Worm (Caenorhabditis elegans): ENCODE data around the gene H20E11.2.

The H20E11.2 gene

DNA sequence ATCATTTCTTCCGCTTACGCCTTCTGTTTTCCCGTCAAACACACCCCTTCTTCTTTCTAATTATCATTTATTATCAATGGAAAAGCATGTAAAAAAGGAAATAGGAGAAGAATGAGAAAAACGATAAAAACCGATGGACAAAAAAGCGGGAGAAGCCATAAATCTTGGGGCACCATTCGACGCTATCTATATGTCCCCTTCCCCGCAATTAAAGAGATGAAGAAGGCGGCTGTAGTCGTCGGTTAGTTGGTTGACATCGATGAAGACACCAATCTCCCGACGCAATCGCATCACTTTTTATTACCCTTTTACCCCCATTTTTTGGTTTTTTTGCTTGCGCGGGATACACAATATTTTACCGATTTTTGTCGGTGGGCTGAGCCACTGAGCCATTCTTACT, 6.0 kb downstream of the H20E11.2 start:
- TF ChIP-seq blmp-1 (tag; optimal IDR thresholded peaks at IDR 0.05) = peak; percentile 47
- peak in 1 of 6 experiments; percentile 14 for TF ChIP-seq elt-3 (tag; optimal IDR thresholded peaks at IDR 0.05)
- no peak for TF ChIP-seq fkh-8 (tag; optimal IDR thresholded peaks at IDR 0.05)
- no peak for TF ChIP-seq swsn-7 (tag; optimal IDR thresholded peaks at IDR 0.05)
- 0 out of 2 replicates have a peak, but pooled peaks have one; percentile 8 for TF ChIP-seq mab-9 (GFP tag; IDR thresholded peaks at IDR 0.05)

DNA sequence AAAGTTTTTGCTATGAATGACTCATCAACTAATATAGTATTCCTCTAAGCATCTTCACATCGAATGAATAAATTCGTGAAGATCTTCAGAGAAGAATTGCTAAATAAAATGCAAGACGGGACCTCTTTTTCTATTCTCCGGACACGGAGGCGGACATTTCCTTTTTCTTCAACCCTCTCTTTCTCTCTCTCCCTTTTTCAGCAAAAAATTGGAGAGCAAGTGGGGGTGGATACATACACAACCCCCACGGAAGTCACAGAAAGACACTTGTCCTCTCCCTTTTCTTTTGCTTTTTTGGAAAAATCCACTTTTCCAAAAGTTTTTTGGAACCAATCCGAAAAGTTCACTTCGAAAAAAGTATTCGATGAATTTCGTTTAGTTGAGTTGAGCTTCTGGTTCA, 7.1 kb downstream of the H20E11.2 start:
- TF ChIP-seq ceh-82 (tag; optimal IDR thresholded peaks at IDR 0.05) (peak in 1 of 3 experiments; percentile 29), lin-14 (GFP tag; optimal IDR thresholded peaks at IDR 0.05) (peak; percentile 83), ces-1 (GFP tag; optimal IDR thresholded peaks at IDR 0.05) (peak; percentile 28), nhr-71 (tag; optimal IDR thresholded peaks at IDR 0.05) (peak; percentile 10), lsy-2 (tag; optimal IDR thresholded peaks at IDR 0.05) (peak in 1 of 2 experiments; percentile 19), irx-1 (tag; optimal IDR thresholded peaks at IDR 0.05) (no peak), isw-1 (GFP tag; IDR thresholded peaks at IDR 0.05) (peak; percentile 10; the same call in 1 of the 2 replicates), fkh-10 (GFP tag; optimal IDR thresholded peaks at IDR 0.05) (peak; percentile 86), hlh-17 (GFP tag; optimal IDR thresholded peaks at IDR 0.05; ENCODE audit: borderline replicate concordance) (no peak), unc-86 (tag; optimal IDR thresholded peaks at IDR 0.05) (peak; percentile 50), mdl-1 (tag; optimal IDR thresholded peaks at IDR 0.05) (no peak)

DNA sequence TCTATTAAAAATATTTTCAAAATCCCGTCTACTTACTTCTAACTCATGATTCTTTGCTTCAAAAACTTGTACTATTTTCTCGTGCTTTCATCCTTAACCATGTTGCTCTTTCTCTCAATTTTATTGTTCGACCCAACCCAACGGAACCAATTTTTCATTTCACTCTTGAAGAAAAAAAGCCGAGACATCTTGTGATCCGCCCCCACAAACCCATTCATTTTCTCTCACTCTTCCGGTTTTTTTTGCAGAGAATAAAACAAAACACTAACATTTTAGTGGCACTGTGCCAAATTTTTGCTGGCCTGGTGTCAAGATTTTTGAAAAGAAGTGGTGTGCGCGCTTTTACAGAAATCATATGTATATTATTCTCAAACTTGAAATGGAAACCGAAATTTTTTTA, 9.2 kb downstream of the H20E11.2 start:
- TF ChIP-seq efl-1 (optimal IDR thresholded peaks at IDR 0.05) (no peak), efl-1 (GFP tag; optimal IDR thresholded peaks at IDR 0.05 in 1 of 2) (peak in 1 of 2 experiments; percentile 76), rnt-1 (tag; optimal IDR thresholded peaks at IDR 0.05) (peak; percentile 46), unc-30 (tag; optimal IDR thresholded peaks at IDR 0.05) (no peak), ceh-88 (GFP tag; IDR thresholded peaks at IDR 0.05) (no peak), dsc-1 (tag; optimal IDR thresholded peaks at IDR 0.05) (peak; percentile 35), lin-39 (tag; optimal IDR thresholded peaks at IDR 0.05) (no peak), sox-4 (tag; optimal IDR thresholded peaks at IDR 0.05) (no peak), hlh-4 (tag; optimal IDR thresholded peaks at IDR 0.05) (no peak), snu-23 (GFP tag; optimal IDR thresholded peaks at IDR 0.05) (no peak), ets-5 (GFP tag; IDR thresholded peaks at IDR 0.05) (no peak), xbp-1 (tag; optimal IDR thresholded peaks at IDR 0.05) (no peak), nhr-47 (tag; optimal IDR thresholded peaks at IDR 0.05) (no peak), pqm-1 (tag; optimal IDR thresholded peaks at IDR 0.05) (no peak), nhr-20 (tag; optimal IDR thresholded peaks at IDR 0.05) (no peak), lin-35 (GFP tag; optimal IDR thresholded peaks at IDR 0.05) (no peak), fkh-4 (tag; optimal IDR thresholded peaks at IDR 0.05; ENCODE audit: borderline replicate concordance) (no peak), nhr-71 (tag; optimal IDR thresholded peaks at IDR 0.05) (peak; percentile 43), ceh-82 (tag; optimal IDR thresholded peaks at IDR 0.05) (no peak), ces-1 (GFP tag; optimal IDR thresholded peaks at IDR 0.05) (no peak), lin-14 (GFP tag; optimal IDR thresholded peaks at IDR 0.05) (peak; percentile 84), pax-3 (tag; optimal IDR thresholded peaks at IDR 0.05) (no peak), tbx-2 (tag; optimal IDR thresholded peaks at IDR 0.05) (no peak), skn-1 (tag; optimal IDR thresholded peaks at IDR 0.05) (no peak), lsy-2 (tag; optimal IDR thresholded peaks at IDR 0.05) (peak in 1 of 2 experiments; percentile 33), nhr-237 (tag; optimal IDR thresholded peaks at IDR 0.05) (no peak), pag-3 (tag; optimal IDR thresholded peaks at IDR 0.05; ENCODE audit: borderline replicate concordance, insufficient read depth) (no peak), alr-1 (tag; optimal IDR thresholded peaks at IDR 0.05; ENCODE audit: borderline replicate concordance) (no peak), mdl-1 (tag; optimal IDR thresholded peaks at IDR 0.05) (no peak)
